Worm (Caenorhabditis elegans) whole organism, late embryonic: ENCODE results near the gene mcm-2.

Experiments
- C08G9.2 ChIP-seq: sonication (generic microtip); optimal IDR thresholded peaks from 2 replicates; lab custom pipeline; 2016; ENCODE audit warnings: mild to moderate bottlenecking, missing genetic modification characterization, moderate library complexity, missing compliant biosample characterization
- C38D4.7 ChIP-seq: fragments of 200-800 bp; sonication (Bioruptor generic); optimal IDR thresholded peaks from 2 replicates; lab custom pipeline; 2018; ENCODE audit warnings: mild to moderate bottlenecking, missing genetic modification characterization, moderate library complexity, missing compliant biosample characterization
- K02D7.2 ChIP-seq: sonication (generic microtip); optimal IDR thresholded peaks from 2 replicates; lab custom pipeline; 2017; ENCODE audit warnings: mild to moderate bottlenecking, missing genetic modification characterization, missing compliant biosample characterization
- Y22D7AL.16 ChIP-seq: sonication (generic microtip); optimal IDR thresholded peaks from 2 replicates; lab custom pipeline; 2016; ENCODE audit warnings: missing genetic modification characterization, missing compliant biosample characterization
- ahr-1 ChIP-seq: sonication (generic microtip); optimal IDR thresholded peaks from 2 replicates; lab custom pipeline; 2016; ENCODE audit warnings: missing genetic modification characterization, missing compliant biosample characterization
- ama-1 ChIP-seq: fragments of 150-350 bp; optimal IDR thresholded peaks from 2 replicates; lab custom pipeline; 2014
- ceh-19 ChIP-seq: fragments of 200-800 bp; sonication (Bioruptor generic); optimal IDR thresholded peaks from 2 replicates; lab custom pipeline; 2018; ENCODE audit warnings: mild to moderate bottlenecking, missing genetic modification characterization, missing compliant biosample characterization
- ceh-2 ChIP-seq: sonication (generic microtip); optimal IDR thresholded peaks from 2 replicates; lab custom pipeline; 2016; ENCODE audit warnings: missing genotype, missing genetic modification characterization, missing compliant biosample characterization
- ceh-22 ChIP-seq: sonication (generic microtip); optimal IDR thresholded peaks from 2 replicates; lab custom pipeline; 2017; ENCODE audit warnings: missing biosample characterization, missing genetic modification characterization
- ceh-31 ChIP-seq: sonication (generic microtip); optimal IDR thresholded peaks from 2 replicates; lab custom pipeline; 2016; ENCODE audit warnings: missing genetic modification characterization, missing compliant biosample characterization
- ceh-34 ChIP-seq: sonication (generic microtip); optimal IDR thresholded peaks from 2 replicates; lab custom pipeline; 2016; ENCODE audit warnings: mild to moderate bottlenecking, missing genetic modification characterization, missing compliant biosample characterization
- ceh-48 ChIP-seq: sonication (generic microtip); optimal IDR thresholded peaks from 2 replicates; lab custom pipeline; 2016; ENCODE audit warnings: missing genetic modification characterization, inconsistent platforms, missing compliant biosample characterization
- ceh-6 ChIP-seq: fragments of 200-800 bp; sonication (Bioruptor generic); optimal IDR thresholded peaks from 2 replicates; lab custom pipeline; 2018; ENCODE audit warnings: mild to moderate bottlenecking, missing genetic modification characterization, missing compliant biosample characterization
- ceh-9 ChIP-seq: sonication (generic microtip); optimal IDR thresholded peaks from 2 replicates; lab custom pipeline; 2016; ENCODE audit warnings: mild to moderate bottlenecking, missing genetic modification characterization, inconsistent platforms, missing compliant biosample characterization
- che-1 ChIP-seq: sonication (generic microtip); optimal IDR thresholded peaks from 2 replicates; lab custom pipeline; 2016; ENCODE audit warnings: mild to moderate bottlenecking, missing genetic modification characterization, missing compliant biosample characterization
- dmd-4 ChIP-seq: sonication (generic microtip); optimal IDR thresholded peaks from 2 replicates; lab custom pipeline; 2016; ENCODE audit warnings: borderline replicate concordance, missing genetic modification characterization, missing compliant biosample characterization
- dve-1 ChIP-seq: sonication (generic microtip); optimal IDR thresholded peaks from 2 replicates; lab custom pipeline; 2017; ENCODE audit warnings: antibody characterized with exemption, mild to moderate bottlenecking, missing genetic modification characterization, missing compliant biosample characterization
- eyg-1 ChIP-seq: sonication (generic microtip); optimal IDR thresholded peaks from 2 replicates; lab custom pipeline; 2016; ENCODE audit warnings: missing genotype, missing genetic modification characterization, missing compliant biosample characterization
- fax-1 ChIP-seq: sonication (generic microtip); optimal IDR thresholded peaks from 2 replicates; lab custom pipeline; 2016; ENCODE audit warnings: missing genotype, missing genetic modification characterization, missing compliant biosample characterization
- fkh-10 ChIP-seq: fragments of 150-350 bp; optimal IDR thresholded peaks from 2 replicates; lab custom pipeline; 2014; ENCODE audit warnings: missing biosample characterization, missing genetic modification reagents, missing genetic modification characterization
- fkh-6 ChIP-seq: sonication (generic microtip); optimal IDR thresholded peaks from 2 replicates; lab custom pipeline; 2016; ENCODE audit warnings: missing genetic modification characterization, missing compliant biosample characterization
- gmeb-2 ChIP-seq: sonication (generic microtip); optimal IDR thresholded peaks from 2 replicates; lab custom pipeline; 2016; ENCODE audit warnings: missing genetic modification characterization, inconsistent platforms, missing compliant biosample characterization
- madf-2 ChIP-seq: sonication (generic microtip); optimal IDR thresholded peaks from 2 replicates; lab custom pipeline; 2017; ENCODE audit warnings: missing genetic modification characterization, missing compliant biosample characterization
- nhr-232 ChIP-seq: sonication (generic microtip); optimal IDR thresholded peaks from 2 replicates; lab custom pipeline; 2016; ENCODE audit warnings: missing genetic modification characterization, missing compliant biosample characterization
- odd-2 ChIP-seq: sonication (generic microtip); optimal IDR thresholded peaks from 2 replicates; lab custom pipeline; 2017; ENCODE audit warnings: antibody characterized with exemption, mild to moderate bottlenecking, missing genetic modification characterization, missing compliant biosample characterization
- pag-3 ChIP-seq: sonication (generic microtip); optimal IDR thresholded peaks from 2 replicates; lab custom pipeline; 2016; ENCODE audit warnings: missing compliant biosample characterization, missing genetic modification characterization, borderline replicate concordance
- pat-9 ChIP-seq: fragments of 200-800 bp; sonication (Bioruptor generic); optimal IDR thresholded peaks from 2 replicates; lab custom pipeline; 2018; ENCODE audit warnings: mild to moderate bottlenecking, missing genetic modification characterization, moderate library complexity, missing compliant biosample characterization
- pax-1 ChIP-seq: fragments of 150-350 bp; optimal IDR thresholded peaks from 2 replicates; lab custom pipeline; 2014; ENCODE audit warnings: missing biosample characterization, missing genetic modification characterization
- pha-2 ChIP-seq: sonication (generic microtip); optimal IDR thresholded peaks from 2 replicates; lab custom pipeline; 2017; ENCODE audit warnings: mild to moderate bottlenecking, missing genetic modification characterization, missing compliant biosample characterization
- pha-4 ChIP-seq: fragments of 150-350 bp; optimal IDR thresholded peaks from 2 replicates; lab custom pipeline; 2018; ENCODE audit warnings: missing biosample characterization, missing genetic modification reagents, missing genetic modification characterization
- pqm-1 ChIP-seq: sonication (generic microtip); optimal IDR thresholded peaks from 2 replicates; lab custom pipeline; 2016; ENCODE audit warnings: missing genetic modification characterization, missing compliant biosample characterization
- ref-2 ChIP-seq: sonication (generic microtip); optimal IDR thresholded peaks from 2 replicates; lab custom pipeline; 2016; ENCODE audit warnings: missing genetic modification characterization, missing compliant biosample characterization
- sdc-2 ChIP-seq: sonication (generic microtip); optimal IDR thresholded peaks from 2 replicates; lab custom pipeline; 2016; ENCODE audit warnings: missing genotype, missing genetic modification characterization, missing compliant biosample characterization
- sox-2 ChIP-seq: fragments of 200-800 bp; sonication (Bioruptor generic); IDR thresholded peaks from 2 replicates; pipeline ENCODE4 v1.3.6; 2022; ENCODE audit warnings: missing genetic modification reagents, missing genetic modification characterization, missing compliant biosample characterization
- sox-4 ChIP-seq: sonication (generic microtip); optimal IDR thresholded peaks from 2 replicates; lab custom pipeline; 2017; ENCODE audit warnings: mild to moderate bottlenecking, missing genetic modification characterization, inconsistent platforms, missing compliant biosample characterization
- syd-9 ChIP-seq: sonication (generic microtip); optimal IDR thresholded peaks from 2 replicates; lab custom pipeline; 2016; ENCODE audit warnings: mild to moderate bottlenecking, missing genetic modification characterization, moderate library complexity, missing compliant biosample characterization
- tbx-7 ChIP-seq: sonication (generic microtip); optimal IDR thresholded peaks from 2 replicates; lab custom pipeline; 2016; ENCODE audit warnings: missing genotype, missing genetic modification characterization, missing compliant biosample characterization
- unc-42 ChIP-seq: sonication (generic microtip); optimal IDR thresholded peaks from 2 replicates; lab custom pipeline; 2016; ENCODE audit warnings: missing genotype, missing genetic modification characterization, missing compliant biosample characterization
- zip-5 ChIP-seq: sonication (generic microtip); optimal IDR thresholded peaks from 2 replicates; lab custom pipeline; 2016; ENCODE audit warnings: missing genetic modification characterization, missing compliant biosample characterization

mcm-2 gene

ce11 chrII:12008772-12009171, 2.3 kb upstream of the mcm-2 start, which contains the start of gene glb-29:
glb-29 (plus strand) TSS chrII:12009072.
- TF ChIP-seq ceh-9 (no peak), C08G9.2 (no peak), sox-2 (no peak), pax-1 (tag; lab: Kevin White, UChicago) (no peak), K02D7.2 (tag; lab: Kevin White, UChicago) (no peak), ceh-6 (GFP tag; lab: Kevin White, UChicago) (no peak), nhr-232 (tag; lab: Kevin White, UChicago) (no peak), pha-4 (tag; lab: Kevin White, UChicago) (no peak), ceh-31 (tag; lab: Kevin White, UChicago) (no peak), zip-5 (tag; lab: Kevin White, UChicago) (no peak), unc-42 (tag; lab: Kevin White, UChicago) (no peak), tbx-7 (tag; lab: Kevin White, UChicago) (no peak), fax-1 (tag; lab: Kevin White, UChicago) (no peak), ceh-48 (tag; lab: Kevin White, UChicago) (no peak), Y22D7AL.16 (tag; lab: Kevin White, UChicago) (no peak), pat-9 (tag; lab: Kevin White, UChicago) (no peak), pha-2 (no peak), ceh-34 (tag; lab: Kevin White, UChicago) (no peak), ref-2 (no peak), ahr-1 (no peak)

ce11 chrII:12005981-12006380, 444 bp downstream of the mcm-2 start:
- no peak for TF ChIP-seq C38D4.7

DNA sequence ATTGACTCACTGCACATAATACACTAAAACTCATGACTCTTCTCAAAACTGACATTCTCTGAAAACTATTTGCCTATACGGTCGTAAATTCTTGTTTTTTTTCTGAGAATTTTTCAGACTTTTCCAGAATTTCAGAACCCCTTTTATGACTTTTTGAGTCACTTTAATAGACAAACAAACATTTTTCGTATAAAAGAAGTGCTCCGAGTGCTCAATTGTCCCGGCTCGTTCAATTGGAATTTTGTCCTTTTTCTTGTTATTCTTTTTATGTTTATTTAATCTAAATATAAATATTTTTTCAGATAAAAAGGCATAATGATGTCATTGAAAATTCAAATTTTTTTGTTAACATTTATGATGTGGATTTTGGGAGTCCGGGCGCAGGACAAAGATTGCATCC, 7.5 kb downstream of the mcm-2 start, which contains the start of gene Y17G7B.23:
Gene Y17G7B.23, plus strand, starts transcription at position 301 of the 400 bp plus-strand sequence.
- TF ChIP-seq ama-1 (no peak), dmd-4 (tag; lab: Kevin White, UChicago) (no peak), che-1 (tag; lab: Kevin White, UChicago) (no peak), gmeb-2 (tag; lab: Kevin White, UChicago) (no peak), C38D4.7 (no peak), sdc-2 (tag; lab: Kevin White, UChicago) (no peak), odd-2 (tag; lab: Kevin White, UChicago) (no peak), ceh-48 (tag; lab: Kevin White, UChicago) (no peak)

DNA sequence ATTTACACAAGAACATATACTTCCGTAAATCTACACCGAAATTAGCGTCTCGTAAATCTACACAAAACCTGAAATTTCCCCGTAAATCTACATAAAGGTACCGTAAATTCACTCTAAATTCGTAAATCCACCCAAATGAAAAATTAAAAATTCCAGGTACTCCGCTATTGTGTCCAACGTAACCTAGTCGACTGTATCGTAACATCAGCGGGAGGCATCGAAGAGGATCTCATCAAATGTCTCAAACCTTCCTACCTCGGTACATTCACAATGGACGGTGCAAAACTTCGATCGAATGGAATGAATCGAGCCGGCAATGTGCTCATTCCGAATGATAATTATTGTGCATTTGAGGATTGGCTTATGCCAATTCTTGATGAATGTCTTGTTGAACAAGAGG, 11.5 kb downstream of the mcm-2 start:
- TF ChIP-seq syd-9 (no peak), dve-1 (no peak), fkh-6 (tag; lab: Kevin White, UChicago) (no peak), sdc-2 (tag; lab: Kevin White, UChicago) (no peak), ceh-19 (GFP tag; lab: Kevin White, UChicago) (no peak), ceh-22 (tag; lab: Kevin White, UChicago) (no peak), ceh-2 (tag; lab: Kevin White, UChicago) (no peak), eyg-1 (tag; lab: Kevin White, UChicago) (no peak), tbx-7 (tag; lab: Kevin White, UChicago) (no peak), pat-9 (tag; lab: Kevin White, UChicago) (no peak), ceh-9 (no peak), pag-3 (no peak), madf-2 (no peak), ceh-6 (GFP tag; lab: Kevin White, UChicago) (no peak), pqm-1 (tag; lab: Kevin White, UChicago) (no peak), fkh-10 (GFP tag; lab: Kevin White, UChicago) (no peak), sox-4 (tag; lab: Kevin White, UChicago) (no peak)
